Fruit fly (Drosophila melanogaster) whole organism: ENCODE data around the gene Polr2J.

ENCODE experiments used
- CG8478 ChIP-seq: fragments of >200 bp; optimal IDR thresholded peaks from 2 replicates; lab custom pipeline; 2018; ENCODE audit warnings: inconsistent platforms
- Dll ChIP-seq: fragments of >200 bp; optimal IDR thresholded peaks from 2 replicates; lab custom pipeline; 2017
- EcR ChIP-seq, 2 experiments: fragments of >200 bp; optimal IDR thresholded peaks; 2 replicates each; lab custom pipeline; 2017; ENCODE audit warnings: missing biosample characterization in 2 of 2, missing genetic modification characterization in 2 of 2, missing genetic modification reagents in 2 of 2
- usp ChIP-seq: fragments of >200 bp; optimal IDR thresholded peaks from 2 replicates; lab custom pipeline; 2017; ENCODE audit warnings: missing biosample characterization, missing genetic modification characterization, mixed read lengths

dm6 chr2L:17412533-17412932 is 2.3 kb upstream of the Polr2J start, which contains the start of gene Rsph9:
- TF ChIP-seq usp = no peak
- TF ChIP-seq CG8478 (lab: Kevin White, UChicago) = no peak
- TF ChIP-seq EcR (GFP tag; optimal IDR thresholded peaks at IDR 0.05; lab: Kevin White, UChicago) = no peak
- TF ChIP-seq Dll (lab: Kevin White, UChicago) = no peak
